Worm (Caenorhabditis elegans) whole organism, midembryonic: ENCODE measurements around the gene tsp-17.
A peak's percentile ranks its signal among the peaks of the same experiment; 100 is the strongest.

ENCODE experiments used
- T22C8.4 ChIP-seq: fragments of 200-800 bp; sonication (Bioruptor generic); IDR thresholded peaks from 2 replicates; pipeline ENCODE4 v1.3.6; 2022; ENCODE audit warnings: missing genetic modification characterization, missing compliant biosample characterization
- cog-1 ChIP-seq: sonication (generic microtip); optimal IDR thresholded peaks from 2 replicates; lab custom pipeline; 2016; ENCODE audit warnings: missing genetic modification characterization, missing compliant biosample characterization
- flt-1 ChIP-seq: fragments of 200-800 bp; sonication (Bioruptor generic); IDR thresholded peaks from 2 replicates; pipeline ENCODE4 v1.3.6; 2022; ENCODE audit warnings: missing genetic modification characterization, missing compliant biosample characterization
- klf-2 ChIP-seq: fragments of 200-800 bp; sonication (Bioruptor generic); conservative IDR thresholded peaks from 2 replicates; pipeline ENCODE4 v1.3.6; 2022; ENCODE audit warnings: missing genetic modification reagents, missing genetic modification characterization, missing compliant biosample characterization
- med-1 ChIP-seq: sonication (generic microtip); optimal IDR thresholded peaks from 2 replicates; lab custom pipeline; 2017; ENCODE audit warnings: missing genetic modification characterization, mild to moderate bottlenecking, missing compliant biosample characterization, antibody characterized with exemption, missing genetic modification reagents; ENCODE audit not compliant: insufficient read depth
- ref-1 ChIP-seq: fragments of 200-800 bp; sonication (Bioruptor generic); conservative IDR thresholded peaks from 2 replicates; pipeline ENCODE4 v1.3.6; 2022; ENCODE audit warnings: missing genetic modification reagents, missing genetic modification characterization, missing compliant biosample characterization
- tab-1 ChIP-seq: fragments of 200-800 bp; sonication (Bioruptor generic); IDR thresholded peaks from 2 replicates; pipeline ENCODE4 v1.3.6; 2022; ENCODE audit warnings: missing genetic modification characterization, missing compliant biosample characterization
- ztf-23 ChIP-seq: fragments of 200-800 bp; sonication (Bioruptor generic); IDR thresholded peaks from 2 replicates; pipeline ENCODE4 v1.3.6; 2022; ENCODE audit warnings: missing genetic modification reagents, missing genetic modification characterization, missing compliant biosample characterization
- ztf-29 ChIP-seq: fragments of 200-800 bp; sonication (Bioruptor generic); IDR thresholded peaks from 2 replicates; pipeline ENCODE4 v1.3.6; 2022; ENCODE audit warnings: missing genetic modification reagents, missing genetic modification characterization, missing compliant biosample characterization

tsp-17 gene

ce11 chrX:3668842-3669241 is 12.1 kb upstream of the tsp-17 start, which contains the start of gene snet-1:
Gene snet-1, minus strand, starts transcription at chrX:3668942.
- no peak for TF ChIP-seq T22C8.4
- no peak for TF ChIP-seq cog-1

- TF ChIP-seq med-1 (GFP tag; lab: Kevin White, UChicago) (no peak), ztf-23 (no peak), ref-1 (GFP tag; lab: Robert Waterston, UW) (no peak), cog-1 (no peak), ztf-29 (GFP tag; lab: Robert Waterston, UW) (no peak), klf-2 (GFP tag; lab: Robert Waterston, UW) (no peak)
Measured at ce11 chrX:3671998-3672397, 9.0 kb upstream of the tsp-17 start, which contains the start of gene C02F12.5. Gene C02F12.5, minus strand, starts transcription at chrX:3672098.

- TF ChIP-seq klf-2 (GFP tag; lab: Robert Waterston, UW) (no peak), tab-1 (no peak), ref-1 (GFP tag; lab: Robert Waterston, UW) (no peak), ztf-29 (GFP tag; lab: Robert Waterston, UW) (no peak), ztf-23 (no peak), cog-1 (no peak), flt-1 (GFP tag; lab: Robert Waterston, UW) (no peak), T22C8.4 (no peak), med-1 (GFP tag; lab: Kevin White, UChicago) (no peak)
Measured at ce11 chrX:3673584-3674108, 7.3 kb upstream of the tsp-17 start, which contains the start of gene ceh-63. Gene ceh-63, minus strand, starts transcription at chrX:3674058.

- TF ChIP-seq tab-1 (no peak), flt-1 (GFP tag; lab: Robert Waterston, UW) (0 out of 2 replicates have a peak, but pooled peaks have one; percentile 64)
Measured at ce11 chrX:3678507-3679175, 2.3 kb upstream of the tsp-17 start, which contains the start of gene tag-52. Gene tag-52, minus strand, starts transcription at chrX:3678557.

ce11 chrX:3683060-3683459 is 2.1 kb downstream of the tsp-17 start:
- TF ChIP-seq med-1 (GFP tag; lab: Kevin White, UChicago) (no peak), tab-1 (no peak), flt-1 (GFP tag; lab: Robert Waterston, UW) (no peak), ztf-29 (GFP tag; lab: Robert Waterston, UW) (no peak), ztf-23 (no peak), klf-2 (GFP tag; lab: Robert Waterston, UW) (no peak)

ce11 chrX:3686420-3686819 is 5.5 kb downstream of the tsp-17 start:
- TF ChIP-seq klf-2 (GFP tag; lab: Robert Waterston, UW) (no peak), flt-1 (GFP tag; lab: Robert Waterston, UW) (no peak), ztf-23 (no peak), tab-1 (no peak), cog-1 (no peak)

- no peak for TF ChIP-seq T22C8.4
- no peak for TF ChIP-seq flt-1 (GFP tag; lab: Robert Waterston, UW)
- TF ChIP-seq med-1 (GFP tag; lab: Kevin White, UChicago): no peak
- TF ChIP-seq ztf-29 (GFP tag; lab: Robert Waterston, UW): no peak
- TF ChIP-seq tab-1: no peak
- no peak for TF ChIP-seq cog-1
- no peak for TF ChIP-seq ztf-23
- TF ChIP-seq ref-1 (GFP tag; lab: Robert Waterston, UW): no peak
- TF ChIP-seq klf-2 (GFP tag; lab: Robert Waterston, UW): no peak
Measured at ce11 chrX:3689155-3689719, 8.3 kb downstream of the tsp-17 start, which contains the start of gene tag-278. Gene tag-278, minus strand, starts transcription at chrX:3689205.

ce11 chrX:3689802-3690201 is 8.8 kb downstream of the tsp-17 start:
- TF ChIP-seq med-1 (GFP tag; lab: Kevin White, UChicago) (no peak), ztf-29 (GFP tag; lab: Robert Waterston, UW) (no peak), tab-1 (no peak), ztf-23 (no peak), flt-1 (GFP tag; lab: Robert Waterston, UW) (no peak), ref-1 (GFP tag; lab: Robert Waterston, UW) (no peak), klf-2 (GFP tag; lab: Robert Waterston, UW) (no peak), T22C8.4 (no peak), cog-1 (no peak)

- TF ChIP-seq klf-2 (GFP tag; lab: Robert Waterston, UW): no peak
- no peak for TF ChIP-seq med-1 (GFP tag; lab: Kevin White, UChicago)
- no peak for TF ChIP-seq T22C8.4
- no peak for TF ChIP-seq ref-1 (GFP tag; lab: Robert Waterston, UW)
- no peak for TF ChIP-seq ztf-23
- no peak for TF ChIP-seq tab-1
- TF ChIP-seq flt-1 (GFP tag; lab: Robert Waterston, UW): no peak
- TF ChIP-seq ztf-29 (GFP tag; lab: Robert Waterston, UW): no peak
- no peak for TF ChIP-seq cog-1
Measured at ce11 chrX:3693138-3693537, 12.2 kb downstream of the tsp-17 start, which contains the start of gene C02F12.8. Gene C02F12.8, minus strand, starts transcription at chrX:3693238.

ce11 chrX:3694172-3694571 is 13.2 kb downstream of the tsp-17 start:
- TF ChIP-seq flt-1 (GFP tag; lab: Robert Waterston, UW) (peak; percentile 70; the same call in 1 of the 2 replicates), med-1 (GFP tag; lab: Kevin White, UChicago) (no peak), tab-1 (0 out of 2 replicates have a peak, but pooled peaks have one; percentile 31), T22C8.4 (no peak), ztf-23 (0 out of 2 replicates have a peak, but pooled peaks have one; percentile 13), ref-1 (GFP tag; lab: Robert Waterston, UW) (no peak), ztf-29 (GFP tag; lab: Robert Waterston, UW) (no peak), klf-2 (GFP tag; lab: Robert Waterston, UW) (no peak), cog-1 (no peak)
